Worm (Caenorhabditis elegans) whole organism, young adult: Measurements from ENCODE around the gene F26D2.3.

Source experiments
- F10E7.11 ChIP-seq: sonication (generic microtip); optimal IDR thresholded peaks from 2 replicates; lab custom pipeline; 2017; ENCODE audit warnings: mild to moderate bottlenecking, missing genetic modification characterization, moderate library complexity, missing compliant biosample characterization
- T26A5.8 ChIP-seq: sonication (generic microtip); optimal IDR thresholded peaks from 2 replicates; lab custom pipeline; 2016; ENCODE audit warnings: missing genetic modification characterization, missing compliant biosample characterization
- Y56A3A.18 ChIP-seq: fragments of 200-800 bp; sonication (Bioruptor generic); IDR thresholded peaks from 2 replicates; pipeline ENCODE4 v1.3.6; 2022; ENCODE audit warnings: missing genetic modification reagents, missing genetic modification characterization, missing compliant biosample characterization
- Y79H2A.3 ChIP-seq: fragments of 200-800 bp; sonication (Bioruptor generic); conservative IDR thresholded peaks from 2 replicates; pipeline ENCODE4 v1.3.6; 2022; ENCODE audit warnings: missing genetic modification reagents, missing genetic modification characterization, missing compliant biosample characterization
- Y95B8A.8 ChIP-seq: fragments of 200-800 bp; sonication (Bioruptor generic); IDR thresholded peaks from 2 replicates; pipeline ENCODE4 v1.3.6; 2022; ENCODE audit warnings: missing genetic modification reagents, missing genetic modification characterization, missing compliant biosample characterization
- ama-1 ChIP-seq, 3 experiments: fragments of 150-350 bp in 1 of 3; sonication (generic microtip) in 2 of 3; optimal IDR thresholded peaks; 2 replicates each; lab custom pipeline; 2014 to 2018; ENCODE audit warnings: missing biosample characterization in 2 of 3, missing genetic modification characterization in 2 of 3, missing genetic modification reagents in 2 of 3
- aptf-2 ChIP-seq: fragments of 200-800 bp; sonication (Bioruptor generic); conservative IDR thresholded peaks from 2 replicates; pipeline ENCODE4 v1.3.6; 2022; ENCODE audit warnings: missing genetic modification reagents, missing genetic modification characterization, missing compliant biosample characterization
- aptf-3 ChIP-seq: fragments of 200-800 bp; sonication (Bioruptor generic); IDR thresholded peaks from 2 replicates; pipeline ENCODE4 v1.3.6; 2022; ENCODE audit warnings: missing genetic modification characterization, missing compliant biosample characterization
- atf-7 ChIP-seq: sonication (generic microtip); optimal IDR thresholded peaks from 2 replicates; lab custom pipeline; 2017; ENCODE audit warnings: mild to moderate bottlenecking, missing genetic modification characterization, missing compliant biosample characterization
- cebp-1 ChIP-seq, 2 experiments: fragments of 200-800 bp in 1 of 2; sonication (Bioruptor generic) in 1 of 2; sonication (generic microtip) in 1 of 2; IDR thresholded peaks in 1 of 2; optimal IDR thresholded peaks in 1 of 2; 2 replicates each; pipeline versions ENCODE4 v1.3.6 to Lab custom; 2017 to 2022; ENCODE audit warnings: missing compliant biosample characterization in 2 of 2, missing genetic modification characterization in 2 of 2, mild to moderate bottlenecking in 1 of 2, missing genetic modification reagents in 1 of 2, moderate library complexity in 1 of 2
- ceh-40 ChIP-seq: fragments of 200-800 bp; sonication (Bioruptor generic); IDR thresholded peaks from 2 replicates; pipeline ENCODE4 v1.3.6; 2022; ENCODE audit warnings: missing genetic modification characterization, missing compliant biosample characterization
- ceh-79 ChIP-seq: sonication (generic microtip); optimal IDR thresholded peaks from 2 replicates; lab custom pipeline; 2017; ENCODE audit warnings: mild to moderate bottlenecking, missing genetic modification characterization, missing compliant biosample characterization
- dpl-1 ChIP-seq: fragments of 150-350 bp; optimal IDR thresholded peaks from 2 replicates; lab custom pipeline; 2014; ENCODE audit warnings: missing biosample characterization, missing genetic modification reagents, missing genetic modification characterization
- fkh-3 ChIP-seq: sonication (generic microtip); optimal IDR thresholded peaks from 2 replicates; lab custom pipeline; 2016; ENCODE audit warnings: mild to moderate bottlenecking, missing genetic modification characterization, missing compliant biosample characterization
- hlh-26 ChIP-seq: fragments of 200-800 bp; sonication (Bioruptor generic); conservative IDR thresholded peaks from 2 replicates; pipeline ENCODE4 v1.3.6; 2022; ENCODE audit warnings: missing genetic modification reagents, missing genetic modification characterization, missing compliant biosample characterization
- hrde-1 ChIP-seq: sonication (generic microtip); optimal IDR thresholded peaks from 2 replicates; lab custom pipeline; 2016; ENCODE audit warnings: missing genetic modification characterization, mild to moderate bottlenecking, missing compliant biosample characterization, moderate library complexity, missing genotype, missing genetic modification reagents, borderline replicate concordance
- let-607 ChIP-seq, 2 experiments: fragments of 200-800 bp in 1 of 2; sonication (Bioruptor generic) in 1 of 2; sonication (generic microtip) in 1 of 2; optimal IDR thresholded peaks; 2 replicates each; lab custom pipeline; 2016 to 2018; ENCODE audit warnings: mild to moderate bottlenecking in 2 of 2, missing compliant biosample characterization in 2 of 2, missing genetic modification characterization in 2 of 2, moderate library complexity in 2 of 2, missing genotype in 1 of 2
- lir-1 ChIP-seq: fragments of 200-800 bp; sonication (Bioruptor generic); conservative IDR thresholded peaks from 2 replicates; pipeline ENCODE4 v1.3.6; 2022; ENCODE audit warnings: missing genetic modification reagents, missing genetic modification characterization, missing compliant biosample characterization
- madf-3 ChIP-seq: fragments of 200-800 bp; sonication (Bioruptor generic); IDR thresholded peaks from 2 replicates; pipeline ENCODE4 v1.3.6; 2022; ENCODE audit warnings: missing genetic modification reagents, missing genetic modification characterization, missing compliant biosample characterization
- mxl-1 ChIP-seq: sonication (generic microtip); optimal IDR thresholded peaks from 2 replicates; lab custom pipeline; 2016; ENCODE audit warnings: missing genetic modification characterization, missing compliant biosample characterization
- nfya-1 ChIP-seq: sonication (generic microtip); optimal IDR thresholded peaks from 2 replicates; lab custom pipeline; 2017; ENCODE audit warnings: antibody characterized with exemption, missing compliant biosample characterization, missing genetic modification characterization, borderline replicate concordance; ENCODE audit not compliant: insufficient read depth
- nhr-120 ChIP-seq: fragments of 200-800 bp; sonication (Bioruptor generic); IDR thresholded peaks from 2 replicates; pipeline ENCODE4 v1.3.6; 2022; ENCODE audit warnings: missing genetic modification characterization, missing compliant biosample characterization
- nhr-80 ChIP-seq: sonication (generic microtip); optimal IDR thresholded peaks from 2 replicates; lab custom pipeline; 2016; ENCODE audit warnings: missing genetic modification characterization, missing compliant biosample characterization
- rec-8 ChIP-seq, 2 experiments: sonication (generic microtip); optimal IDR thresholded peaks; 2 replicates each; lab custom pipeline; 2016; ENCODE audit warnings: mild to moderate bottlenecking in 2 of 2, missing genetic modification characterization in 2 of 2, missing genetic modification reagents in 2 of 2, missing genotype in 2 of 2, missing biosample characterization in 1 of 2, missing compliant biosample characterization in 1 of 2, moderate library complexity in 1 of 2
- rpc-1 ChIP-seq, 2 experiments: fragments of 150-350 bp in 1 of 2; sonication (generic microtip) in 1 of 2; optimal IDR thresholded peaks; 2 replicates each; lab custom pipeline; 2014 to 2018; ENCODE audit warnings: missing biosample characterization in 1 of 2, missing genetic modification characterization in 1 of 2, missing genetic modification reagents in 1 of 2, missing genotype in 1 of 2
- sdz-38 ChIP-seq: sonication (generic microtip); optimal IDR thresholded peaks from 2 replicates; lab custom pipeline; 2016; ENCODE audit warnings: missing genotype, missing genetic modification characterization, missing compliant biosample characterization
- snpc-1.1 ChIP-seq: sonication (generic microtip); optimal IDR thresholded peaks from 2 replicates; lab custom pipeline; 2017; ENCODE audit warnings: missing genetic modification characterization, mild to moderate bottlenecking, missing compliant biosample characterization, antibody characterized with exemption, moderate library complexity, missing genotype, missing genetic modification reagents; ENCODE audit not compliant: insufficient read depth
- sptf-2 ChIP-seq: fragments of 200-800 bp; sonication (Bioruptor generic); optimal IDR thresholded peaks from 2 replicates; lab custom pipeline; 2018; ENCODE audit warnings: mild to moderate bottlenecking, missing genetic modification characterization, missing compliant biosample characterization
- tbp1 ChIP-seq: fragments of 200-800 bp; sonication (Bioruptor generic); optimal IDR thresholded peaks from 2 replicates; lab custom pipeline; 2018; ENCODE audit warnings: mild to moderate bottlenecking, missing genetic modification characterization, missing compliant biosample characterization
- zim-3 ChIP-seq: sonication (generic microtip); optimal IDR thresholded peaks from 2 replicates; lab custom pipeline; 2017; ENCODE audit warnings: mild to moderate bottlenecking, missing genetic modification characterization, moderate library complexity, missing compliant biosample characterization
- ztf-18 ChIP-seq: sonication (generic microtip); optimal IDR thresholded peaks from 2 replicates; lab custom pipeline; 2016; ENCODE audit warnings: missing genotype, mild to moderate bottlenecking, missing genetic modification characterization, missing compliant biosample characterization
- ztf-3 ChIP-seq: fragments of 200-800 bp; sonication (Bioruptor generic); optimal IDR thresholded peaks from 2 replicates; lab custom pipeline; 2018; ENCODE audit warnings: mild to moderate bottlenecking, missing genetic modification characterization, missing compliant biosample characterization

F26D2.3 gene

ce11 chrV:16447735-16448134, 40.0 kb downstream of the F26D2.3 start, which contains the start of gene T08G3.13:
Gene T08G3.13, plus strand, starts transcription at chrV:16448035.
- no peak for TF ChIP-seq rec-8 (tag; optimal IDR thresholded peaks at IDR 0.05; lab: Kevin White, UChicago)
- no peak for TF ChIP-seq mxl-1 (tag; lab: Kevin White, UChicago)
- TF ChIP-seq atf-7 (tag; lab: Kevin White, UChicago) = no peak
- no peak for TF ChIP-seq hlh-26 (GFP tag; lab: Robert Waterston, UW)
- no peak for TF ChIP-seq fkh-3 (tag; lab: Kevin White, UChicago)
- no peak for TF ChIP-seq T26A5.8
- no peak for TF ChIP-seq tbp1 (GFP tag; lab: Kevin White, UChicago)
- TF ChIP-seq, all 124 proteins: peak for 0

- TF ChIP-seq zim-3 (tag; lab: Kevin White, UChicago) (no peak), Y95B8A.8 (GFP tag; lab: Robert Waterston, UW) (no peak), snpc-1.1 (tag; lab: Kevin White, UChicago) (no peak), aptf-3 (GFP tag; lab: Robert Waterston, UW) (no peak), hlh-26 (GFP tag; lab: Robert Waterston, UW) (no peak), F10E7.11 (tag; lab: Kevin White, UChicago) (no peak), aptf-2 (no peak), madf-3 (GFP tag; lab: Robert Waterston, UW) (no peak), hrde-1 (tag; lab: Kevin White, UChicago) (no peak), lir-1 (no peak), Y56A3A.18 (no peak), ztf-3 (no peak), Y79H2A.3 (GFP tag; lab: Robert Waterston, UW) (no peak), sptf-2 (no peak)
Measured at ce11 chrV:16455065-16455464, 47.3 kb downstream of the F26D2.3 start, which contains the start of gene str-14. Gene str-14, minus strand, starts transcription at chrV:16455165.

- TF ChIP-seq sdz-38 (tag; lab: Kevin White, UChicago) (no peak), mxl-1 (tag; lab: Kevin White, UChicago) (no peak), Y79H2A.3 (GFP tag; lab: Robert Waterston, UW) (no peak), Y56A3A.18 (no peak), cebp-1 (GFP tag; IDR thresholded peaks at IDR 0.05; lab: Robert Waterston, UW) (no peak), cebp-1 (tag; optimal IDR thresholded peaks at IDR 0.05; lab: Kevin White, UChicago) (no peak), aptf-2 (no peak), let-607 (tag; optimal IDR thresholded peaks at IDR 0.05; lab: Kevin White, UChicago) (no peak), ama-1 (optimal IDR thresholded peaks at IDR 0.05; lab: Kevin White, UChicago) (no peak), ama-1 (GFP tag; optimal IDR thresholded peaks at IDR 0.05; lab: Kevin White, UChicago) (no peak), T26A5.8 (no peak), rpc-1 (optimal IDR thresholded peaks at IDR 0.05; lab: Kevin White, UChicago) (no peak), rpc-1 (tag; optimal IDR thresholded peaks at IDR 0.05; lab: Kevin White, UChicago) (no peak)
Measured at ce11 chrV:16458714-16459113, 51.0 kb downstream of the F26D2.3 start, which contains the start of gene str-15. Gene str-15, minus strand, starts transcription at chrV:16458814.

DNA sequence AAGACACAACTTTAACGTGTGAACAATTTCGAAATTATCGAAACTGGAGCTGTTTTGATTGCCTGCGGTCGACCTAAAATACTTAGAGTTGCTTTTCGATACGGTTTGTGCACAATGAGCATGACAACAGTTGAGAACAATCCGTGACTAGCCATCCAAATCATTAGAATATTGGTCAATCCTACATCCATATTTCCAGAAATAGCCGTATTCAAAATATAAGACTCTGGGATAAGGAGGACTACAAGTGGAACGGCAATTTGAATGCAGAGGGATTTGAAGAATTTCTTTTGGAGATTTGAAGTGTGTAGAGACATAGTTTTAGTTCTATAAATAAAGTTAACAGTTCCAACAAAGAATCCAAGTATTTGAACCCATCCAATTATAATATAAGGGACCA, 51.6 kb downstream of the F26D2.3 start:
- no peak for TF ChIP-seq ceh-40 (GFP tag; lab: Robert Waterston, UW)
- no peak for TF ChIP-seq ztf-18 (tag; lab: Kevin White, UChicago)
- no peak for TF ChIP-seq ceh-79 (tag; lab: Kevin White, UChicago)
- no peak for TF ChIP-seq nhr-120
- no peak for TF ChIP-seq nfya-1
- TF ChIP-seq dpl-1 (GFP tag; lab: Kevin White, UChicago) = no peak
- no peak for TF ChIP-seq nhr-80 (tag; lab: Kevin White, UChicago)
